Fruit fly (Drosophila melanogaster) whole organism, embryonic: ENCODE results near the gene Syx5.

Experiments
- B-H1 ChIP-seq: fragments of 200-800 bp; sonication (Bioruptor generic); IDR thresholded peaks from 3 replicates; pipeline ENCODE4 v1.3.6; 2022; ENCODE audit warnings: missing biosample characterization, missing genetic modification characterization
- CG10267 ChIP-seq: fragments of 200-800 bp; sonication (Bioruptor generic); optimal IDR thresholded peaks from 2 replicates; lab custom pipeline; 2018; ENCODE audit warnings: missing biosample characterization, mild to moderate bottlenecking, missing genetic modification characterization, moderate library complexity
- CG10274 ChIP-seq: fragments of 200-800 bp; sonication (Bioruptor generic); optimal IDR thresholded peaks from 3 replicates; lab custom pipeline; 2017; ENCODE audit warnings: missing biosample characterization, mild to moderate bottlenecking, missing genetic modification characterization
- CG11560 ChIP-seq: fragments of 200-800 bp; sonication (Bioruptor generic); IDR thresholded peaks from 3 replicates; pipeline ENCODE4 v1.3.6; 2022; ENCODE audit warnings: missing biosample characterization, missing genetic modification characterization
- CG11723 ChIP-seq: fragments of 200-800 bp; sonication (Bioruptor generic); optimal IDR thresholded peaks from 2 replicates; lab custom pipeline; 2017; ENCODE audit warnings: missing biosample characterization, mild to moderate bottlenecking, missing genetic modification characterization
- CG12744 ChIP-seq: fragments of 200-800 bp; sonication (Bioruptor generic); optimal IDR thresholded peaks from 2 replicates; lab custom pipeline; 2016; ENCODE audit warnings: missing biosample characterization, missing genetic modification characterization
- CG1529 ChIP-seq: fragments of 200-800 bp; sonication (Bioruptor generic); optimal IDR thresholded peaks from 3 replicates; lab custom pipeline; 2018; ENCODE audit warnings: missing biosample characterization, missing genetic modification characterization
- CG17359 ChIP-seq: fragments of 200-800 bp; sonication (Bioruptor generic); optimal IDR thresholded peaks from 3 replicates; lab custom pipeline; 2018; ENCODE audit warnings: missing biosample characterization, mild to moderate bottlenecking, missing genetic modification characterization, moderate library complexity
- CG17361 ChIP-seq: fragments of 200-800 bp; sonication (Bioruptor generic); IDR thresholded peaks from 3 replicates; pipeline ENCODE4 v1.3.6; 2022; ENCODE audit warnings: missing biosample characterization, missing genetic modification characterization
- CG18262 ChIP-seq: fragments of 200-800 bp; optimal IDR thresholded peaks from 3 replicates; lab custom pipeline; 2019; ENCODE audit warnings: missing biosample characterization, mild to moderate bottlenecking, missing genetic modification characterization, moderate library complexity
- CG18476 ChIP-seq: fragments of 200-800 bp; sonication (Bioruptor generic); optimal IDR thresholded peaks from 2 replicates; lab custom pipeline; 2016; ENCODE audit warnings: missing biosample characterization, mild to moderate bottlenecking, missing genetic modification characterization
- CG2129 ChIP-seq: fragments of 200-800 bp; sonication (Bioruptor generic); IDR thresholded peaks from 2 replicates; pipeline ENCODE4 v1.3.6; 2022; ENCODE audit warnings: missing biosample characterization, missing genetic modification characterization; ENCODE audit not compliant: partially characterized antibody
- CG31388 ChIP-seq: fragments of 200-800 bp; sonication (Bioruptor generic); optimal IDR thresholded peaks from 2 replicates; lab custom pipeline; 2016; ENCODE audit warnings: missing biosample characterization, missing genetic modification characterization
- CG3726 ChIP-seq: fragments of 200-800 bp; sonication (Bioruptor generic); IDR thresholded peaks from 3 replicates; pipeline ENCODE4, ENCODE4 v1.3.6; 2022; ENCODE audit warnings: missing biosample characterization, missing genetic modification characterization
- CG42726 ChIP-seq: fragments of 200-800 bp; sonication (Bioruptor generic); IDR thresholded peaks from 2 replicates; pipeline ENCODE4 v1.3.6; 2022; ENCODE audit warnings: missing biosample characterization, missing genetic modification characterization; ENCODE audit not compliant: partially characterized antibody
- CG4282 ChIP-seq: fragments of 200-800 bp; sonication (Bioruptor generic); optimal IDR thresholded peaks from 2 replicates; lab custom pipeline; 2016; ENCODE audit warnings: missing biosample characterization, missing genetic modification characterization
- CG4707 ChIP-seq: fragments of 200-800 bp; sonication (Bioruptor generic); optimal IDR thresholded peaks from 2 replicates; lab custom pipeline; 2018; ENCODE audit warnings: missing biosample characterization, mild to moderate bottlenecking, missing genetic modification characterization, moderate library complexity
- CG7271 ChIP-seq: fragments of 200-800 bp; sonication (Bioruptor generic); optimal IDR thresholded peaks from 2 replicates; lab custom pipeline; 2018; ENCODE audit warnings: missing biosample characterization, mild to moderate bottlenecking, missing genetic modification characterization, moderate library complexity
- D19A ChIP-seq: fragments of 200-800 bp; optimal IDR thresholded peaks from 3 replicates; lab custom pipeline; 2019; ENCODE audit warnings: missing biosample characterization, mild to moderate bottlenecking, missing genetic modification characterization, moderate library complexity
- Dbx ChIP-seq: fragments of 200-800 bp; sonication (Bioruptor generic); IDR thresholded peaks from 3 replicates; pipeline ENCODE4 v1.3.6; 2022; ENCODE audit warnings: missing biosample characterization, missing genetic modification characterization
- Deaf1 ChIP-seq: fragments of 200-800 bp; optimal IDR thresholded peaks from 3 replicates; lab custom pipeline; 2019; ENCODE audit warnings: missing biosample characterization, mild to moderate bottlenecking, missing genetic modification characterization, moderate library complexity
- Dip3 ChIP-seq: fragments of 200-800 bp; sonication (Bioruptor generic); optimal IDR thresholded peaks from 3 replicates; lab custom pipeline; 2016; ENCODE audit warnings: missing biosample characterization, missing genetic modification characterization
- E2f1 ChIP-seq: fragments of 200-800 bp; sonication (Bioruptor generic); IDR thresholded peaks from 2 replicates; pipeline ENCODE4 v1.3.6; 2022; ENCODE audit warnings: missing biosample characterization, missing genetic modification characterization
- Elba2 ChIP-seq: fragments of 200-800 bp; sonication (Bioruptor generic); optimal IDR thresholded peaks from 3 replicates; lab custom pipeline; 2016; ENCODE audit warnings: missing biosample characterization, missing genetic modification characterization
- Ets65A ChIP-seq: fragments of 200-800 bp; sonication (Bioruptor generic); peaks from one replicate; lab custom pipeline; 2016; ENCODE audit warnings: missing biosample characterization, missing genetic modification characterization
- HLH4C ChIP-seq: fragments of 200-800 bp; sonication (Bioruptor generic); IDR thresholded peaks from 3 replicates; pipeline ENCODE4 v1.3.6; 2022; ENCODE audit warnings: missing biosample characterization, missing genetic modification characterization; ENCODE audit not compliant: partially characterized antibody
- MESR4 ChIP-seq: fragments of 200-800 bp; sonication (Bioruptor generic); optimal IDR thresholded peaks from 2 replicates; lab custom pipeline; 2018; ENCODE audit warnings: missing biosample characterization, mild to moderate bottlenecking, missing genetic modification characterization, moderate library complexity
- NC2β ChIP-seq: fragments of 200-800 bp; sonication (Bioruptor generic); optimal IDR thresholded peaks from 2 replicates; lab custom pipeline; 2016; ENCODE audit warnings: missing biosample characterization, missing genetic modification characterization
- Neu2 ChIP-seq: fragments of 200-800 bp; sonication (Bioruptor generic); optimal IDR thresholded peaks from 3 replicates; lab custom pipeline; 2016; ENCODE audit warnings: missing biosample characterization, missing genetic modification characterization, borderline replicate concordance
- Rfx ChIP-seq: fragments of 200-800 bp; sonication (Bioruptor generic); IDR thresholded peaks from 2 replicates; pipeline ENCODE4 v1.3.6; 2022; ENCODE audit warnings: missing biosample characterization, missing genetic modification characterization
- Taf1 ChIP-seq: fragments of 200-800 bp; sonication (Bioruptor generic); IDR thresholded peaks from 2 replicates; pipeline ENCODE4 v1.3.6; 2022; ENCODE audit warnings: missing biosample characterization, missing genetic modification characterization
- ato ChIP-seq: fragments of 200-800 bp; sonication (Bioruptor generic); IDR thresholded peaks from 2 replicates; pipeline ENCODE4 v1.3.6; 2022; ENCODE audit warnings: missing biosample characterization, missing genetic modification characterization; ENCODE audit not compliant: partially characterized antibody
- bigmax ChIP-seq: fragments of 200-800 bp; sonication (Bioruptor generic); optimal IDR thresholded peaks from 2 replicates; lab custom pipeline; 2018; ENCODE audit warnings: missing biosample characterization, mild to moderate bottlenecking, missing genetic modification characterization
- chif ChIP-seq, 2 experiments: fragments of 200-800 bp; sonication (Bioruptor generic); optimal IDR thresholded peaks; 3 replicates each; lab custom pipeline; 2016; ENCODE audit warnings: missing biosample characterization in 2 of 2, missing genetic modification characterization in 2 of 2
- gem ChIP-seq: fragments of 200-800 bp; sonication (Bioruptor generic); optimal IDR thresholded peaks from 2 replicates; lab custom pipeline; 2019; ENCODE audit warnings: missing biosample characterization, mild to moderate bottlenecking, missing genetic modification characterization, moderate library complexity
- gfzf ChIP-seq: fragments of 200-800 bp; sonication (Bioruptor generic); optimal IDR thresholded peaks from 2 replicates; lab custom pipeline; 2016; ENCODE audit warnings: missing biosample characterization, mild to moderate bottlenecking, missing genetic modification characterization, moderate library complexity
- grau ChIP-seq: fragments of 200-800 bp; optimal IDR thresholded peaks from 3 replicates; lab custom pipeline; 2019; ENCODE audit warnings: missing biosample characterization, mild to moderate bottlenecking, missing genetic modification characterization, moderate library complexity
- jing ChIP-seq: fragments of 200-800 bp; sonication (Bioruptor generic); optimal IDR thresholded peaks from 2 replicates; lab custom pipeline; 2018; ENCODE audit warnings: missing biosample characterization, mild to moderate bottlenecking, missing genetic modification characterization
- nerfin-2 ChIP-seq: fragments of 200-800 bp; sonication (Bioruptor generic); IDR thresholded peaks from 2 replicates; pipeline ENCODE4 v1.3.6; 2022; ENCODE audit warnings: missing biosample characterization, missing genetic modification characterization; ENCODE audit not compliant: partially characterized antibody
- pan ChIP-seq, 4 experiments: fragments of >200 bp in 3 of 4; fragments of 200-800 bp in 1 of 4; sonication (Bioruptor generic) in 1 of 4; optimal IDR thresholded peaks in 3 of 4; IDR thresholded peaks in 1 of 4; 2 replicates each; pipeline versions ENCODE4 v1.3.6 to Lab custom; 2017 to 2022; ENCODE audit warnings: missing biosample characterization in 2 of 4, missing genetic modification characterization in 2 of 4, mixed read lengths in 1 of 4
- peb ChIP-seq: fragments of 200-800 bp; sonication (Bioruptor generic); IDR thresholded peaks from 2 replicates; pipeline ENCODE4 v1.3.6; 2022; ENCODE audit warnings: missing biosample characterization, missing genetic modification characterization
- phol ChIP-seq: fragments of 200-800 bp; sonication (Bioruptor generic); optimal IDR thresholded peaks from 3 replicates; lab custom pipeline; 2018; ENCODE audit warnings: missing biosample characterization, mild to moderate bottlenecking, missing genetic modification characterization, moderate library complexity
- pita ChIP-seq: fragments of 200-800 bp; sonication (Bioruptor generic); optimal IDR thresholded peaks from 2 replicates; lab custom pipeline; 2017; ENCODE audit warnings: missing biosample characterization, mild to moderate bottlenecking, missing genetic modification characterization
- prd ChIP-seq, 3 experiments: fragments of >200 bp in 2 of 3; fragments of 200-800 bp in 1 of 3; sonication (Bioruptor generic) in 1 of 3; optimal IDR thresholded peaks in 2 of 3; IDR thresholded peaks in 1 of 3; 2 replicates in 2 of 3; 3 replicates in 1 of 3; pipeline versions ENCODE4 v1.3.6 to Lab custom; 2017 to 2022; ENCODE audit warnings: missing biosample characterization in 1 of 3, missing genetic modification characterization in 1 of 3
- seq ChIP-seq: fragments of 200-800 bp; sonication (Bioruptor generic); IDR thresholded peaks from 2 replicates; pipeline ENCODE4 v1.3.6; 2022; ENCODE audit warnings: missing biosample characterization, missing genetic modification characterization
- sna ChIP-seq: fragments of 200-800 bp; sonication (Bioruptor generic); IDR thresholded peaks from 2 replicates; pipeline ENCODE4 v1.3.6; 2022; ENCODE audit warnings: missing biosample characterization, missing genetic modification characterization; ENCODE audit not compliant: partially characterized antibody
- sug ChIP-seq: fragments of 200-800 bp; optimal IDR thresholded peaks from 2 replicates; lab custom pipeline; 2019; ENCODE audit warnings: missing biosample characterization, mild to moderate bottlenecking, missing genetic modification characterization, moderate library complexity
- vvl ChIP-seq: fragments of 200-800 bp; sonication (Bioruptor generic); IDR thresholded peaks from 2 replicates; pipeline ENCODE4 v1.3.6; 2022; ENCODE audit warnings: missing biosample characterization, missing genetic modification characterization

Gene Syx5

dm6 chr2L:16350160-16350633 is 43.1 kb downstream of the Syx5 start (continued):
- TF ChIP-seq vvl (GFP tag; lab: Robert Waterston, UW), result peak; percentile 95
- peak; percentile 58 for TF ChIP-seq CG17359 (tag; lab: Kevin White, UChicago)
- no peak for TF ChIP-seq CG2129 (GFP tag; lab: Robert Waterston, UW)
- TF ChIP-seq CG4282 (GFP tag; lab: Kevin White, UChicago), result peak; percentile 67
- no peak for TF ChIP-seq CG31388 (GFP tag; lab: Kevin White, UChicago)
- no peak for TF ChIP-seq Deaf1 (tag; lab: Kevin White, UChicago)
- TF ChIP-seq chif (GFP tag; optimal IDR thresholded peaks at IDR 0.05; lab: Kevin White, UChicago), result peak; percentile 76 to 83
- peak; percentile 83 for TF ChIP-seq gem (tag; lab: Kevin White, UChicago)
- 0 out of 2 replicates have a peak, but pooled peaks have one; percentile 21 for TF ChIP-seq CG42726
- peak; percentile 64 for TF ChIP-seq CG18262 (tag; lab: Kevin White, UChicago)
- TF ChIP-seq grau, result peak; percentile 77
- no peak; the same call in 2 of the 3 replicates for TF ChIP-seq CG17361
- no peak for TF ChIP-seq prd (optimal IDR thresholded peaks at IDR 0.05; lab: Kevin White, UChicago)
- peak; percentile 81 for TF ChIP-seq prd (GFP tag; IDR thresholded peaks at IDR 0.05; lab: Robert Waterston, UW)
- peak; percentile 86 for TF ChIP-seq Rfx
- TF ChIP-seq B-H1 (GFP tag; lab: Robert Waterston, UW), result peak; percentile 72
- no peak for TF ChIP-seq NC2β
- TF ChIP-seq CG10274, result no peak
- peak; percentile 80 for TF ChIP-seq seq (GFP tag; lab: Robert Waterston, UW)
- peak; percentile 58 for TF ChIP-seq peb
- no peak for TF ChIP-seq sug
- TF ChIP-seq CG10267 (tag; lab: Kevin White, UChicago), result peak; percentile 32
- no peak for TF ChIP-seq bigmax (GFP tag; lab: Kevin White, UChicago)
- peak; percentile 62; the same call in 1 of the 2 replicates for TF ChIP-seq Taf1 (GFP tag; lab: Robert Waterston, UW)
- peak; percentile 53; the same call in 1 of the 2 replicates for TF ChIP-seq ato (GFP tag; lab: Robert Waterston, UW)
- TF ChIP-seq Dip3 (GFP tag; lab: Kevin White, UChicago), result peak; percentile 56
- TF ChIP-seq E2f1 (GFP tag; lab: Robert Waterston, UW), result peak; percentile 70
- no peak for TF ChIP-seq CG12744 (GFP tag; lab: Kevin White, UChicago)
- peak; percentile 10 for TF ChIP-seq CG1529
- no peak for TF ChIP-seq pita (GFP tag; lab: Kevin White, UChicago)
- TF ChIP-seq CG7271 (tag; lab: Kevin White, UChicago), result no peak
- peak; percentile 8 for TF ChIP-seq gfzf (GFP tag; lab: Kevin White, UChicago)
- TF ChIP-seq Neu2, result no peak
- TF ChIP-seq CG11560 (tag; lab: Robert Waterston, UW), result peak; percentile 49; the same call in 1 of the 3 replicates
- no peak for TF ChIP-seq D19A (tag; lab: Kevin White, UChicago)
- peak; percentile 51; the same call in 1 of the 2 replicates for TF ChIP-seq sna (GFP tag; lab: Robert Waterston, UW)
- peak; percentile 58 for TF ChIP-seq MESR4 (GFP tag; lab: Kevin White, UChicago)
- TF ChIP-seq jing (GFP tag; lab: Kevin White, UChicago), result peak; percentile 34
- peak; percentile 49 for TF ChIP-seq CG11723 (GFP tag; lab: Kevin White, UChicago)
- TF ChIP-seq Elba2 (GFP tag; lab: Kevin White, UChicago), result no peak
- TF ChIP-seq CG4707 (GFP tag; lab: Kevin White, UChicago), result no peak
- peak; percentile 84; the same call in 2 of the 3 replicates for TF ChIP-seq Dbx
- TF ChIP-seq CG18476 (GFP tag; lab: Kevin White, UChicago), result no peak
- 0 out of 2 replicates have a peak, but pooled peaks have one; percentile 21 for TF ChIP-seq nerfin-2 (GFP tag; lab: Robert Waterston, UW)
- TF ChIP-seq pan (optimal IDR thresholded peaks at IDR 0.05; lab: Kevin White, UChicago), result no peak
- peak in 1 of 2 experiments; percentile 82 for TF ChIP-seq pan (GFP tag; optimal IDR thresholded peaks at IDR 0.05 in 1 of 2, IDR thresholded peaks at IDR 0.05 in 1 of 2)
- peak; percentile 97 for TF ChIP-seq Ets65A (GFP tag; lab: Kevin White, UChicago)
- TF ChIP-seq phol (tag; lab: Kevin White, UChicago), result peak; percentile 82
- peak; percentile 65; the same call in 2 of the 3 replicates for TF ChIP-seq CG3726 (GFP tag; lab: Robert Waterston, UW)
- peak; percentile 50; the same call in 2 of the 3 replicates for TF ChIP-seq HLH4C (GFP tag; lab: Robert Waterston, UW)
